Fruit fly (Drosophila melanogaster) whole organism: ENCODE measurements around the gene CG12679.

Experiments
- CG8478 ChIP-seq: fragments of >200 bp; optimal IDR thresholded peaks from 2 replicates; lab custom pipeline; 2018; ENCODE audit warnings: inconsistent platforms
- Dll ChIP-seq: fragments of >200 bp; optimal IDR thresholded peaks from 2 replicates; lab custom pipeline; 2017
- EcR ChIP-seq, 2 experiments: fragments of >200 bp; optimal IDR thresholded peaks; 2 replicates each; lab custom pipeline; 2017; ENCODE audit warnings: missing biosample characterization in 2 of 2, missing genetic modification characterization in 2 of 2, missing genetic modification reagents in 2 of 2
- pan ChIP-seq: fragments of >200 bp; optimal IDR thresholded peaks from 2 replicates; lab custom pipeline; 2017
- usp ChIP-seq: fragments of >200 bp; optimal IDR thresholded peaks from 2 replicates; lab custom pipeline; 2017; ENCODE audit warnings: missing biosample characterization, missing genetic modification characterization, mixed read lengths

dm6 chrX:20390706-20391105, 14.4 kb upstream of the CG12679 start, which contains the start of gene jb:
- TF ChIP-seq usp (GFP tag; lab: Kevin White, UChicago) = no peak
- no peak for TF ChIP-seq CG8478 (lab: Kevin White, UChicago)
- TF ChIP-seq EcR (GFP tag; optimal IDR thresholded peaks at IDR 0.05; lab: Kevin White, UChicago) = no peak
- no peak for TF ChIP-seq Dll (lab: Kevin White, UChicago)
- no peak for TF ChIP-seq pan (lab: Kevin White, UChicago)
